Fruit fly (Drosophila melanogaster) whole organism, embryonic: ENCODE results near the gene sll.

ENCODE experiments used
- Antp ChIP-seq: fragments of 200-800 bp; sonication (Bioruptor generic); optimal IDR thresholded peaks from 3 replicates; lab custom pipeline; 2016; ENCODE audit warnings: missing biosample characterization, missing genetic modification characterization
- Atf-2 ChIP-seq: fragments of 200-800 bp; sonication (Bioruptor generic); optimal IDR thresholded peaks from 2 replicates; lab custom pipeline; 2016; ENCODE audit warnings: missing biosample characterization, missing genetic modification characterization
- CG10431 ChIP-seq: fragments of 200-800 bp; sonication (Bioruptor generic); optimal IDR thresholded peaks from 3 replicates; lab custom pipeline; 2018; ENCODE audit warnings: missing biosample characterization, mild to moderate bottlenecking, missing genetic modification characterization
- CG10462 ChIP-seq: fragments of 200-800 bp; sonication (Bioruptor generic); optimal IDR thresholded peaks from 2 replicates; lab custom pipeline; 2016; ENCODE audit warnings: missing biosample characterization, missing genetic modification characterization
- CG12299 ChIP-seq: fragments of 200-800 bp; sonication (Bioruptor generic); optimal IDR thresholded peaks from 2 replicates; lab custom pipeline; 2018; ENCODE audit warnings: missing biosample characterization, mild to moderate bottlenecking, missing genetic modification characterization
- CG12659 ChIP-seq: fragments of 200-800 bp; sonication (Bioruptor generic); optimal IDR thresholded peaks from 3 replicates; lab custom pipeline; 2017; ENCODE audit warnings: mild to moderate bottlenecking, missing biosample characterization, missing genetic modification reagents, missing genetic modification characterization
- CG15479 ChIP-seq: fragments of 200-800 bp; sonication (Bioruptor generic); optimal IDR thresholded peaks from 3 replicates; lab custom pipeline; 2019; ENCODE audit warnings: missing biosample characterization, mild to moderate bottlenecking, missing genetic modification characterization, moderate library complexity
- CG17328 ChIP-seq: fragments of 200-800 bp; sonication (Bioruptor generic); IDR thresholded peaks from 2 replicates; pipeline ENCODE4 v1.3.6; 2022; ENCODE audit warnings: missing biosample characterization, missing genetic modification characterization
- CG17385 ChIP-seq: fragments of 200-800 bp; sonication (Bioruptor generic); optimal IDR thresholded peaks from 3 replicates; lab custom pipeline; 2018; ENCODE audit warnings: missing biosample characterization, mild to moderate bottlenecking, missing genetic modification characterization
- CG17829 ChIP-seq: fragments of 200-800 bp; optimal IDR thresholded peaks from 2 replicates; lab custom pipeline; 2019; ENCODE audit warnings: missing biosample characterization, mild to moderate bottlenecking, missing genetic modification characterization, moderate library complexity
- CG18011 ChIP-seq: fragments of 200-800 bp; sonication (Bioruptor generic); optimal IDR thresholded peaks from 2 replicates; lab custom pipeline; 2017; ENCODE audit warnings: missing biosample characterization, missing genetic modification characterization, mild to moderate bottlenecking, moderate library complexity, missing genotype
- CG2129 ChIP-seq: fragments of 200-800 bp; sonication (Bioruptor generic); IDR thresholded peaks from 2 replicates; pipeline ENCODE4 v1.3.6; 2022; ENCODE audit warnings: missing biosample characterization, missing genetic modification characterization; ENCODE audit not compliant: partially characterized antibody
- CG2875 ChIP-seq: fragments of 200-800 bp; sonication (Bioruptor generic); optimal IDR thresholded peaks from 2 replicates; lab custom pipeline; 2017; ENCODE audit warnings: missing biosample characterization, mild to moderate bottlenecking, missing genetic modification characterization, missing genetic modification reagents
- CG30020 ChIP-seq: fragments of 200-800 bp; optimal IDR thresholded peaks from 2 replicates; lab custom pipeline; 2019; ENCODE audit warnings: missing biosample characterization, mild to moderate bottlenecking, missing genetic modification characterization, moderate library complexity
- CG3065 ChIP-seq: fragments of 200-800 bp; sonication (Bioruptor generic); optimal IDR thresholded peaks from 2 replicates; lab custom pipeline; 2016; ENCODE audit warnings: missing biosample characterization, missing genetic modification characterization
- CG31441 ChIP-seq: fragments of 200-800 bp; sonication (Bioruptor generic); IDR thresholded peaks from 2 replicates; pipeline ENCODE4 v1.3.6; 2022; ENCODE audit warnings: missing biosample characterization, missing genetic modification characterization
- CG32772 ChIP-seq: fragments of 200-800 bp; sonication (Bioruptor generic); IDR thresholded peaks from 2 replicates; pipeline ENCODE4 v1.3.6; 2022; ENCODE audit warnings: missing biosample characterization, missing genetic modification characterization
- CG4404 ChIP-seq: fragments of 200-800 bp; sonication (Bioruptor generic); IDR thresholded peaks from 2 replicates; pipeline ENCODE4 v1.3.6; 2022; ENCODE audit warnings: missing biosample characterization, missing genetic modification characterization
- CG5245 ChIP-seq: fragments of 200-800 bp; sonication (Bioruptor generic); optimal IDR thresholded peaks from 3 replicates; lab custom pipeline; 2016; ENCODE audit warnings: missing biosample characterization, missing genetic modification characterization
- CG6813 ChIP-seq: fragments of 200-800 bp; sonication (Bioruptor generic); optimal IDR thresholded peaks from 2 replicates; lab custom pipeline; 2017; ENCODE audit warnings: missing biosample characterization, missing genetic modification characterization, mild to moderate bottlenecking, moderate library complexity, missing genetic modification reagents
- D ChIP-seq, 2 experiments: fragments of 200-800 bp in 1 of 2; fragments of >200 bp in 1 of 2; sonication (Bioruptor generic) in 1 of 2; optimal IDR thresholded peaks; 2 replicates in 1 of 2; 3 replicates in 1 of 2; lab custom pipeline; 2017; ENCODE audit warnings: mild to moderate bottlenecking in 1 of 2, missing biosample characterization in 1 of 2, missing genetic modification characterization in 1 of 2, missing genetic modification reagents in 1 of 2
- HLH3B ChIP-seq: fragments of 200-800 bp; sonication (Bioruptor generic); IDR thresholded peaks from 2 replicates; pipeline ENCODE4 v1.3.6; 2022; ENCODE audit warnings: missing biosample characterization, missing genetic modification characterization
- Hmx ChIP-seq: fragments of 200-800 bp; sonication (Bioruptor generic); optimal IDR thresholded peaks from 2 replicates; lab custom pipeline; 2016; ENCODE audit warnings: missing biosample characterization, missing genetic modification characterization
- Lpt ChIP-seq: fragments of >200 bp; optimal IDR thresholded peaks from 2 replicates; lab custom pipeline; 2018; ENCODE audit warnings: missing biosample characterization, missing genetic modification characterization
- Pdp1 ChIP-seq, 2 experiments: fragments of 200-800 bp; sonication (Bioruptor generic); optimal IDR thresholded peaks; 3 replicates each; lab custom pipeline; 2016; ENCODE audit warnings: missing biosample characterization in 2 of 2, missing genetic modification characterization in 2 of 2, mild to moderate bottlenecking in 1 of 2, moderate library complexity in 1 of 2
- Side ChIP-seq: fragments of 200-800 bp; sonication (Bioruptor generic); optimal IDR thresholded peaks from 2 replicates; lab custom pipeline; 2016; ENCODE audit warnings: missing biosample characterization, missing genetic modification characterization
- Sry-β ChIP-seq: fragments of 200-800 bp; sonication (Bioruptor generic); optimal IDR thresholded peaks from 2 replicates; lab custom pipeline; 2018; ENCODE audit warnings: missing biosample characterization, mild to moderate bottlenecking, missing genetic modification characterization, moderate library complexity
- al ChIP-seq: fragments of 200-800 bp; sonication (Bioruptor generic); IDR thresholded peaks from 2 replicates; pipeline ENCODE4 v1.3.6; 2022; ENCODE audit warnings: missing biosample characterization, missing genetic modification characterization
- bbx ChIP-seq: fragments of 200-800 bp; sonication (Bioruptor generic); IDR thresholded peaks from 2 replicates; pipeline ENCODE4 v1.3.6; 2022; ENCODE audit warnings: missing biosample characterization, missing genetic modification characterization; ENCODE audit not compliant: partially characterized antibody
- cas ChIP-seq: fragments of 200-800 bp; sonication (Bioruptor generic); IDR thresholded peaks from 2 replicates; pipeline ENCODE4 v1.3.6; 2022; ENCODE audit warnings: missing biosample characterization, missing genetic modification characterization
- cato ChIP-seq: fragments of 200-800 bp; sonication (Bioruptor generic); optimal IDR thresholded peaks from 2 replicates; lab custom pipeline; 2016; ENCODE audit warnings: missing biosample characterization, missing genetic modification characterization, borderline replicate concordance
- dpn ChIP-seq, 2 experiments: fragments of 200-800 bp; sonication (Bioruptor generic); optimal IDR thresholded peaks; 3 replicates each; lab custom pipeline; 2016; ENCODE audit warnings: missing biosample characterization in 2 of 2, missing genetic modification characterization in 2 of 2
- esg ChIP-seq: fragments of 200-800 bp; sonication (Bioruptor generic); conservative IDR thresholded peaks from 2 replicates; pipeline ENCODE4 v1.3.6; 2022; ENCODE audit warnings: missing biosample characterization, missing genetic modification characterization
- ewg ChIP-seq: fragments of 200-800 bp; sonication (Bioruptor generic); optimal IDR thresholded peaks from 3 replicates; lab custom pipeline; 2017; ENCODE audit warnings: mild to moderate bottlenecking, missing biosample characterization, missing genetic modification reagents, missing genetic modification characterization
- gce ChIP-seq: fragments of 200-800 bp; sonication (Bioruptor generic); IDR thresholded peaks from 3 replicates; pipeline ENCODE4 v1.3.6; 2022; ENCODE audit warnings: missing biosample characterization, missing genetic modification characterization
- her ChIP-seq: fragments of 200-800 bp; sonication (Bioruptor generic); optimal IDR thresholded peaks from 2 replicates; lab custom pipeline; 2016; ENCODE audit warnings: missing biosample characterization, missing genetic modification characterization
- onecut ChIP-seq: fragments of 200-800 bp; sonication (Bioruptor generic); IDR thresholded peaks from 2 replicates; pipeline ENCODE4 v1.3.6; 2022; ENCODE audit warnings: missing biosample characterization, missing genetic modification characterization
- prd ChIP-seq, 3 experiments: fragments of >200 bp in 2 of 3; fragments of 200-800 bp in 1 of 3; sonication (Bioruptor generic) in 1 of 3; optimal IDR thresholded peaks in 2 of 3; IDR thresholded peaks in 1 of 3; 2 replicates in 2 of 3; 3 replicates in 1 of 3; pipeline versions ENCODE4 v1.3.6 to Lab custom; 2017 to 2022; ENCODE audit warnings: missing biosample characterization in 1 of 3, missing genetic modification characterization in 1 of 3
- pros ChIP-seq: fragments of 200-800 bp; sonication (Bioruptor generic); optimal IDR thresholded peaks from 3 replicates; lab custom pipeline; 2019; ENCODE audit warnings: missing biosample characterization, mild to moderate bottlenecking, missing genetic modification characterization, moderate library complexity
- row ChIP-seq: fragments of 200-800 bp; sonication (Bioruptor generic); IDR thresholded peaks from 3 replicates; pipeline ENCODE4 v1.3.6; 2022; ENCODE audit warnings: missing biosample characterization, missing genetic modification characterization
- salm ChIP-seq: fragments of 200-800 bp; sonication (Bioruptor generic); optimal IDR thresholded peaks from 2 replicates; lab custom pipeline; 2018; ENCODE audit warnings: missing biosample characterization, mild to moderate bottlenecking, missing genetic modification characterization
- sd ChIP-seq: fragments of 200-800 bp; sonication (Bioruptor generic); optimal IDR thresholded peaks from 3 replicates; lab custom pipeline; 2018; ENCODE audit warnings: missing biosample characterization, mild to moderate bottlenecking, missing genetic modification characterization, moderate library complexity
- tap ChIP-seq: fragments of 200-800 bp; optimal IDR thresholded peaks from 3 replicates; lab custom pipeline; 2019; ENCODE audit warnings: missing biosample characterization, mild to moderate bottlenecking, missing genetic modification characterization, moderate library complexity
- tin ChIP-seq: fragments of 200-800 bp; sonication (Bioruptor generic); optimal IDR thresholded peaks from 3 replicates; lab custom pipeline; 2016; ENCODE audit warnings: missing biosample characterization, missing genetic modification characterization
- twi ChIP-seq: fragments of 200-800 bp; optimal IDR thresholded peaks from 2 replicates; lab custom pipeline; 2019; ENCODE audit warnings: missing biosample characterization, mild to moderate bottlenecking, missing genetic modification characterization, moderate library complexity
- tx ChIP-seq: fragments of 200-800 bp; sonication (Bioruptor generic); optimal IDR thresholded peaks from 2 replicates; lab custom pipeline; 2016; ENCODE audit warnings: missing biosample characterization, missing genetic modification characterization
- zfh1 ChIP-seq: fragments of 200-800 bp; sonication (Bioruptor generic); IDR thresholded peaks from 3 replicates; pipeline ENCODE4 v1.3.6; 2022; ENCODE audit warnings: missing biosample characterization, missing genetic modification characterization

The sll gene

dm6 chr3R:17583658-17584460 is 22.0 kb upstream of the sll start (continued):
- TF ChIP-seq CG4404: peak; percentile 46; the same call in 1 of the 2 replicates
- peak; percentile 0 for TF ChIP-seq CG12659 (GFP tag; lab: Kevin White, UChicago)
- peak; percentile 76 for TF ChIP-seq CG17328 (GFP tag; lab: Robert Waterston, UW)
- TF ChIP-seq tap: peak; percentile 37
- no peak for TF ChIP-seq CG6813 (GFP tag; lab: Kevin White, UChicago)
- TF ChIP-seq tin (GFP tag; lab: Kevin White, UChicago): peak; percentile 27
- TF ChIP-seq onecut: peak; percentile 46; the same call in 1 of the 2 replicates
- peak; percentile 47 for TF ChIP-seq CG32772 (GFP tag; lab: Robert Waterston, UW)
- peak; percentile 10 for TF ChIP-seq ewg (GFP tag; lab: Kevin White, UChicago)
- TF ChIP-seq pros (GFP tag; lab: Kevin White, UChicago): peak; percentile 95
- TF ChIP-seq sd: peak; percentile 18
- TF ChIP-seq her (GFP tag; lab: Kevin White, UChicago): no peak
- no peak for TF ChIP-seq Side (GFP tag; lab: Kevin White, UChicago)
- TF ChIP-seq CG30020 (tag; lab: Kevin White, UChicago): no peak
- no peak for TF ChIP-seq CG10462 (GFP tag; lab: Kevin White, UChicago)
- TF ChIP-seq Pdp1 (GFP tag; optimal IDR thresholded peaks at IDR 0.05; lab: Kevin White, UChicago): no peak
- peak; percentile 10 for TF ChIP-seq salm (tag; lab: Kevin White, UChicago)
- peak in 1 of 2 experiments; percentile 20 for TF ChIP-seq dpn (GFP tag; optimal IDR thresholded peaks at IDR 0.05; lab: Kevin White, UChicago)
- peak; percentile 10 for TF ChIP-seq CG3065 (GFP tag; lab: Kevin White, UChicago)
- TF ChIP-seq D (optimal IDR thresholded peaks at IDR 0.05; lab: Kevin White, UChicago): peak; percentile 1
- TF ChIP-seq D (GFP tag; optimal IDR thresholded peaks at IDR 0.05; lab: Kevin White, UChicago): peak; percentile 59
- TF ChIP-seq cato: peak; percentile 1
- TF ChIP-seq cas (GFP tag; lab: Robert Waterston, UW): no peak
- TF ChIP-seq zfh1: peak; percentile 66; the same call in 1 of the 3 replicates
- TF ChIP-seq Sry-β (GFP tag; lab: Kevin White, UChicago): no peak
- no peak for TF ChIP-seq prd (optimal IDR thresholded peaks at IDR 0.05; lab: Kevin White, UChicago)
- TF ChIP-seq prd (GFP tag; IDR thresholded peaks at IDR 0.05; lab: Robert Waterston, UW): peak; percentile 66; the same call in 2 of the 3 replicates
- no peak for TF ChIP-seq gce (GFP tag; lab: Robert Waterston, UW)
- no peak for TF ChIP-seq al (GFP tag; lab: Robert Waterston, UW)
- peak; percentile 25 for TF ChIP-seq Atf-2 (GFP tag; lab: Kevin White, UChicago)
- TF ChIP-seq twi (tag; lab: Kevin White, UChicago): peak; percentile 23
- TF ChIP-seq esg (GFP tag; lab: Robert Waterston, UW): 0 out of 2 replicates have a peak, but pooled peaks have one; percentile 23
- no peak for TF ChIP-seq tx (GFP tag; lab: Kevin White, UChicago)
- peak; percentile 49 for TF ChIP-seq CG10431 (GFP tag; lab: Kevin White, UChicago)
- TF ChIP-seq Antp (GFP tag; lab: Kevin White, UChicago): no peak
- TF ChIP-seq Lpt (GFP tag; lab: Kevin White, UChicago): no peak
- TF ChIP-seq CG17385 (GFP tag; lab: Kevin White, UChicago): peak; percentile 35
- peak; percentile 68 for TF ChIP-seq CG17829 (tag; lab: Kevin White, UChicago)
- no peak for TF ChIP-seq CG15479 (GFP tag; lab: Kevin White, UChicago)
- TF ChIP-seq bbx (GFP tag; lab: Robert Waterston, UW): no peak
- TF ChIP-seq CG2129 (GFP tag; lab: Robert Waterston, UW): no peak
- no peak for TF ChIP-seq CG18011 (GFP tag; lab: Kevin White, UChicago)
- TF ChIP-seq row (GFP tag; lab: Robert Waterston, UW): peak; percentile 70
- TF ChIP-seq Hmx (GFP tag; lab: Kevin White, UChicago): no peak
- peak; percentile 67 for TF ChIP-seq CG31441 (GFP tag; lab: Robert Waterston, UW)
- peak; percentile 4 for TF ChIP-seq CG12299 (tag; lab: Kevin White, UChicago)
- TF ChIP-seq HLH3B (GFP tag; lab: Robert Waterston, UW): 0 out of 2 replicates have a peak, but pooled peaks have one; percentile 10
- TF ChIP-seq CG5245: peak; percentile 25
- peak; percentile 20 for TF ChIP-seq CG2875 (GFP tag; lab: Kevin White, UChicago)
